Worm (Caenorhabditis elegans): ENCODE results near the gene ubxn-6.

ubxn-6 gene

DNA sequence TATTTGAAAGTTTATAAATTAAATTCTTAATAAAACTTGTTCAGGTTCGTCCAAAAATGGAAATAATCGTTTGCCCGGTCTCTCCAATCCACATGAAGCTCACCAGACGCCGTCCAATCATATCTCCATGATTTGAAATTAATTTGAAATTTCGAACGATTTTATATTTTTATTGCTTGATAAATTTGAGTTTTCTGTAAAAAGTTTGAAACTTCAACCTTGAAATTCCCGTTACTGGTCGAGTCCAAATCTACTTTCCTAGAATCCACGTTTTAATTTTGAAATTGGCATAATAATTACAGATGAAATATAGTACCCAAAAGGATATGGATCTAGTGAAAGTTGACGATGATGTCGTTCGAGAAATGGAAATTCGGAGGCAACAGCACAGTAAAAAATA lies 44.9 kb downstream of the ubxn-6 start, which contains the start of gene npp-26:
TSS of gene npp-26 (plus strand) at position 301 of the 400 bp plus-strand sequence.
- TF ChIP-seq fos-1 (tag; optimal IDR thresholded peaks at IDR 0.05): no peak

DNA sequence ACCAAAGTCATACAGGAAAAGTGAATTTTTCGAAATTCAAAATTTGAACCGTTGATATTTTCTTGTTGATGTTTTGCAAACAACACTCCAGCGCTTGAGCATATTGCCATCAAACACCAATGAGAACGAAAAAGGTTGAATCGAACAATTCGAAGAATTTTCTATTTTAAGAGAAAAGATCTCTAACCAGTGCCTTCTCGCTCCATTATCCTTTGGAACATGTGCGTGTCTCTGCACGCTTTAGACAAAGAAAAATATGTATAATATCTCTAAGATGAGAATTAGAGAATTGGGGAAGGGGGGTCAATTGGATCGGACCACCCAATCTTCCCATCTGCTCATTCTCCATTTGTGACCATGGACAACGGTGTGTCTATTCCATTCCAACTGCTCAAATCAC lies 45.5 kb downstream of the ubxn-6 start, which contains the start of gene Y17G9B.2:
TSS of gene Y17G9B.2 (plus strand) at position 301 of the 400 bp plus-strand sequence.
- TF ChIP-seq lsy-12 (tag; optimal IDR thresholded peaks at IDR 0.05): no peak
- TF ChIP-seq pha-4 (tag; optimal IDR thresholded peaks at IDR 0.05): no peak
- no peak for TF ChIP-seq nhr-43 (tag; optimal IDR thresholded peaks at IDR 0.05; ENCODE audit: poor library complexity, severe bottlenecking)
- no peak for TF ChIP-seq nfya-1 (tag; optimal IDR thresholded peaks at IDR 0.05; ENCODE audit: insufficient read depth)
- TF ChIP-seq aly-2 (tag; optimal IDR thresholded peaks at IDR 0.05): no peak
- TF ChIP-seq ama-1 (optimal IDR thresholded peaks at IDR 0.05): no peak
- no peak for TF ChIP-seq nhr-237 (tag; optimal IDR thresholded peaks at IDR 0.05)
- TF ChIP-seq ceh-9 (tag; optimal IDR thresholded peaks at IDR 0.05): no peak
- no peak for TF ChIP-seq ceh-82 (tag; optimal IDR thresholded peaks at IDR 0.05)
- TF ChIP-seq ztf-4 (tag; optimal IDR thresholded peaks at IDR 0.05): no peak
- no peak for TF ChIP-seq elt-2 (tag; optimal IDR thresholded peaks at IDR 0.05)

DNA sequence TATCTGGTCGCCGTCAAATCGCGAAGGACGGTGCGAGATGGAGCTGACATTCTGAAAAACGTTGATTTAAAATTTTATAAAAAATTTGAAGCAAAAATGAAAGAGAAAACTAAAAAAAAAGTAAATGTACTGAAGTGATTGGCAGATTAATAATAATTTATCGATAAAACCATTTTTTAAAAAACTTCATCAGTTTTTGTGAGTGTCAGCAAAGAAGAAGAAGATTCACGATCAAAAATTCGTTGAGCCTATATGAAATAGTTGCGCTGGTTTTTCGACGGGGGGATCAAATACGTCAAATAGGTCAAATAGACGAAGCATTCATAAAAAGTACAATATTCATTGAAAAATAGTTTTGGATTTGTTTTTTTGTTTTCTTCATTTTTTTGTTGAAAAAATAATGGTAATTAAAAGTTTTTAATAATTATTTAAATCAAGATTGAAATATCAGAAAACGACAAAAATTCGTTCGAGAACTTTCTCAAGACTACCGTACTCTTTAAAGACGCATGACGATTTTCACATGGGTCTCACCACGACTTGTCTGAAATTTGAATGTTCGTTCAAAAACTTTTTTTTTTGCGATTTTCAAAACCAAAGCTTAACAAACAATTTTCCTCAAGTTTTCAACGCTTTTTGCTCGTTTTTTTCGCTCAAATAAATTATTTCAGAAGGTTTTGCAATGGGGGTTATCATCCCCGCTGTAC lies 48.8 kb downstream of the ubxn-6 start, which contains the start of the genes memi-1 and cyp-31A3:
TSS of gene memi-1 (minus strand) at position 51 of the 707 bp plus-strand sequence.
TSS of gene cyp-31A3 (plus strand) at position 672 of the 707 bp plus-strand sequence.
- no peak for TF ChIP-seq nhr-67 (tag; optimal IDR thresholded peaks at IDR 0.05)
- TF ChIP-seq unc-62 (GFP tag; optimal IDR thresholded peaks at IDR 0.05): no peak
- TF ChIP-seq sea-2 (GFP tag; optimal IDR thresholded peaks at IDR 0.05): no peak
- TF ChIP-seq hmg-11 (tag; optimal IDR thresholded peaks at IDR 0.05): no peak

DNA sequence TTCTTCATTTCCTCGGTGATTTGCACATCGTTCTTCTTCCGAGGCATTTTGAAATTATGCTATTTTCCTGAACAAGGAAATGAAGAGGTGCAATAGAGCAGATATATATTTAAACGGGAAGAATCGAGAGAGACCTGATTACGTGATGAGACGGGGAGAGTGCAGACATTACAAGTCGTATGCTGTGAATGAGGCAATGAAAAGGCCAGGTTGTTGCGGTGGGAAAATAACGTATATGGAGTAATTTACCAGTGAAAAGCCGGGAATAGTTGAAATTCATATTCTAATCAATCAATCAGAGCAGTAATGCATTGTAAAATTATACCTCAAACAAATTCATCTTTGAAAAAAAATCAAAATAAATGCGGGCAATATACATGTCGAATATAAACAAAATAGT lies 50.6 kb downstream of the ubxn-6 start, which contains the start of gene Y17G9B.8:
TSS of gene Y17G9B.8 (minus strand) at position 182 of the 400 bp plus-strand sequence.
- TF ChIP-seq nhr-237 (tag; optimal IDR thresholded peaks at IDR 0.05) (no peak), nhr-43 (tag; optimal IDR thresholded peaks at IDR 0.05; ENCODE audit: poor library complexity, severe bottlenecking) (no peak), hmg-11 (tag; optimal IDR thresholded peaks at IDR 0.05) (no peak), jun-1 (tag; optimal IDR thresholded peaks at IDR 0.05) (no peak), ceh-9 (tag; optimal IDR thresholded peaks at IDR 0.05) (no peak), nhr-67 (tag; optimal IDR thresholded peaks at IDR 0.05) (no peak), ztf-11 (tag; optimal IDR thresholded peaks at IDR 0.05) (no peak), tbx-2 (tag; optimal IDR thresholded peaks at IDR 0.05) (no peak), lin-39 (tag; optimal IDR thresholded peaks at IDR 0.05) (no peak), aly-2 (tag; optimal IDR thresholded peaks at IDR 0.05) (no peak), elt-3 (tag; optimal IDR thresholded peaks at IDR 0.05) (no peak), elt-2 (tag; optimal IDR thresholded peaks at IDR 0.05) (no peak), nhr-25 (tag; optimal IDR thresholded peaks at IDR 0.05) (no peak), nhr-11 (tag; optimal IDR thresholded peaks at IDR 0.05) (no peak), mdl-1 (tag; optimal IDR thresholded peaks at IDR 0.05) (no peak), pha-4 (tag; optimal IDR thresholded peaks at IDR 0.05) (no peak), zag-1 (tag; optimal IDR thresholded peaks at IDR 0.05) (no peak), nhr-28 (tag; optimal IDR thresholded peaks at IDR 0.05) (no peak)
